Worm (Caenorhabditis elegans) whole organism, L4/young adult: ENCODE results near the gene F37B4.10.

Source experiments
- W03F9.2 ChIP-seq: fragments of 150-350 bp; optimal IDR thresholded peaks from 2 replicates; lab custom pipeline; 2014; ENCODE audit warnings: missing biosample characterization, missing genetic modification characterization
- dao-5 ChIP-seq: sonication (generic microtip); optimal IDR thresholded peaks from 2 replicates; lab custom pipeline; 2016; ENCODE audit warnings: missing genotype, missing genetic modification characterization, moderate library complexity, missing compliant biosample characterization
- him-1 ChIP-seq: sonication (generic microtip); optimal IDR thresholded peaks from 2 replicates; lab custom pipeline; 2016; ENCODE audit warnings: missing genotype, missing genetic modification reagents, missing genetic modification characterization, missing compliant biosample characterization

Gene F37B4.10

ce11 chrV:2857842-2858241, 19.6 kb downstream of the F37B4.10 start, which contains the start of gene srj-55:
Gene srj-55, minus strand, starts transcription at chrV:2857942.
- TF ChIP-seq dao-5 (tag; lab: Kevin White, UChicago), result no peak
- TF ChIP-seq W03F9.2 (tag; lab: Kevin White, UChicago), result no peak
- TF ChIP-seq him-1, result no peak

DNA sequence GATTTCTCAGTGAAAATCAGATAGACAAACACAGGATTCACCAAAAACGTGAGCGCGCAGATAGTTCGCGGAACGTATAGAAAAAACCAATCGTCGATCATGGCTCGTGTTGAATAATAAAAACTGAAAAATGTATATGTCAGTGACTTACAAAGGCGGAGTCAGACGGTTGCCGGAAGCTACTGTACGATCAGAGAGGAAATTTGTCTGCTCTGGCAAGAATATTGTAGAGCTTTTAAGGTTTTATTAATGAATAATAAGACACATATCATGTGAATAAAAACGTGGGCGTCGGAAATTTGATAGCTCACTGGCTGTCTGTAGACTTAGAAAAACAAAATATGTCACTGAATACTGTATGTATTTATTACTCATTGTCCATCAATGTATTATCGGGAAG, 21.9 kb downstream of the F37B4.10 start, which contains the start of gene srj-57:
Gene srj-57 (minus strand): TSS at position 101 of the 400 bp plus-strand sequence.
- TF ChIP-seq W03F9.2 (tag; lab: Kevin White, UChicago), result no peak
- no peak for TF ChIP-seq him-1
- no peak for TF ChIP-seq dao-5 (tag; lab: Kevin White, UChicago)

- TF ChIP-seq dao-5 (tag; lab: Kevin White, UChicago) (no peak), him-1 (no peak), W03F9.2 (tag; lab: Kevin White, UChicago) (no peak)
These were observed 28.3 kb downstream of the F37B4.10 start, which contains the start of gene ugt-53 for ce11 chrV:2849071-2849470. Gene ugt-53, plus strand, starts transcription at chrV:2849343.

ce11 chrV:2848290-2848937, 29.0 kb downstream of the F37B4.10 start, which contains the start of gene srj-49:
Gene srj-49, minus strand, starts transcription at chrV:2848340.
- no peak for TF ChIP-seq dao-5 (tag; lab: Kevin White, UChicago)

- TF ChIP-seq dao-5 (tag; lab: Kevin White, UChicago) (no peak), W03F9.2 (tag; lab: Kevin White, UChicago) (no peak), him-1 (no peak)
These were observed 31.6 kb downstream of the F37B4.10 start, which contains the start of gene srj-44 for ce11 chrV:2845771-2846170. Gene srj-44, minus strand, starts transcription at chrV:2845871.

- TF ChIP-seq dao-5 (tag; lab: Kevin White, UChicago), result no peak
- TF ChIP-seq him-1, result no peak
- no peak for TF ChIP-seq W03F9.2 (tag; lab: Kevin White, UChicago)
These were observed 40.9 kb downstream of the F37B4.10 start, which contains the start of gene srj-45 for ce11 chrV:2836501-2836900. Gene srj-45, minus strand, starts transcription at chrV:2836601.

- TF ChIP-seq W03F9.2 (tag; lab: Kevin White, UChicago), result no peak
- TF ChIP-seq him-1, result no peak
- no peak for TF ChIP-seq dao-5 (tag; lab: Kevin White, UChicago)
These were observed 44.7 kb downstream of the F37B4.10 start, which contains the start of gene srj-50 for ce11 chrV:2832666-2833065. Gene srj-50, plus strand, starts transcription at chrV:2832966.

ce11 chrV:2830817-2831216, 46.6 kb downstream of the F37B4.10 start, which contains the start of gene srw-2:
Gene srw-2, plus strand, starts transcription at chrV:2830878.
- no peak for TF ChIP-seq W03F9.2 (tag; lab: Kevin White, UChicago)
- TF ChIP-seq him-1, result no peak
- no peak for TF ChIP-seq dao-5 (tag; lab: Kevin White, UChicago)

- TF ChIP-seq dao-5 (tag; lab: Kevin White, UChicago) (no peak), W03F9.2 (tag; lab: Kevin White, UChicago) (no peak), him-1 (no peak)
These were observed 50.6 kb downstream of the F37B4.10 start, which contains the start of gene T03D3.5 for ce11 chrV:2826815-2827214. Gene T03D3.5, minus strand, starts transcription at chrV:2826835.

- TF ChIP-seq W03F9.2 (tag; lab: Kevin White, UChicago) (no peak), him-1 (no peak)
These were observed 51.4 kb downstream of the F37B4.10 start for ce11 chrV:2825978-2826377.
